Fruit fly (Drosophila melanogaster) whole organism, wandering third instar larva: Measurements from ENCODE around the gene Gas8.

ENCODE experiments used
- Abd-B ChIP-seq: fragments of >200 bp; optimal IDR thresholded peaks from 2 replicates; lab custom pipeline; 2017; ENCODE audit warnings: missing biosample characterization, missing genetic modification characterization
- CG32264 ChIP-seq: fragments of 200-800 bp; sonication (Bioruptor generic); optimal IDR thresholded peaks from 2 replicates; lab custom pipeline; 2016; ENCODE audit warnings: missing biosample characterization, missing genetic modification characterization
- CG9705 ChIP-seq: fragments of 200-800 bp; sonication (Bioruptor generic); optimal IDR thresholded peaks from 2 replicates; lab custom pipeline; 2018; ENCODE audit warnings: missing biosample characterization, mild to moderate bottlenecking, missing genetic modification characterization
- CrebA ChIP-seq: fragments of 200-800 bp; sonication (Bioruptor generic); optimal IDR thresholded peaks from 2 replicates; lab custom pipeline; 2016; ENCODE audit warnings: missing biosample characterization, mild to moderate bottlenecking, missing genetic modification characterization, borderline replicate concordance
- Dfd ChIP-seq: fragments of >200 bp; optimal IDR thresholded peaks from 2 replicates; lab custom pipeline; 2017; ENCODE audit warnings: missing biosample characterization, missing genetic modification characterization
- Dif ChIP-seq: fragments of 200-275, 200-300 bp; sonication (Bioruptor generic); optimal IDR thresholded peaks from 2 replicates; lab custom pipeline; 2018; ENCODE audit warnings: missing biosample characterization, missing genetic modification characterization; ENCODE audit not compliant: partially characterized antibody
- GATAd ChIP-seq: sonication (Bioruptor generic); optimal IDR thresholded peaks from 2 replicates; lab custom pipeline; 2016; ENCODE audit warnings: missing biosample characterization, missing genetic modification characterization
- HLH106 ChIP-seq: fragments of 200-800 bp; optimal IDR thresholded peaks from 3 replicates; lab custom pipeline; 2019; ENCODE audit warnings: missing biosample characterization, mild to moderate bottlenecking, missing genetic modification characterization, moderate library complexity
- Hnf4 ChIP-seq: fragments of 200-800 bp; sonication (Bioruptor generic); optimal IDR thresholded peaks from 2 replicates; lab custom pipeline; 2016; ENCODE audit warnings: missing biosample characterization, mild to moderate bottlenecking, missing genetic modification characterization
- Hr78 ChIP-seq: fragments of >200 bp; optimal IDR thresholded peaks from 2 replicates; lab custom pipeline; 2017; ENCODE audit warnings: missing biosample characterization, missing genetic modification characterization
- Hr83 ChIP-seq: fragments of 200-300 bp; sonication (Bioruptor generic); optimal IDR thresholded peaks from 2 replicates; lab custom pipeline; 2016; ENCODE audit warnings: missing biosample characterization, mild to moderate bottlenecking, missing genetic modification characterization, moderate library complexity; ENCODE audit not compliant: poor library complexity, severe bottlenecking
- Jra ChIP-seq: sonication (Bioruptor generic); optimal IDR thresholded peaks from 2 replicates; lab custom pipeline; 2016; ENCODE audit warnings: missing biosample characterization, missing genetic modification characterization
- Mio ChIP-seq: sonication (Bioruptor generic); optimal IDR thresholded peaks from 2 replicates; lab custom pipeline; 2016; ENCODE audit warnings: missing biosample characterization, missing genetic modification characterization
- Myc ChIP-seq: fragments of >200 bp; optimal IDR thresholded peaks from 2 replicates; lab custom pipeline; 2017
- N ChIP-seq: fragments of >200 bp; optimal IDR thresholded peaks from 2 replicates; lab custom pipeline; 2018; ENCODE audit warnings: missing biosample characterization, missing external identifiers, missing genetic modification characterization
- OdsH ChIP-seq: fragments of 200-800 bp; sonication (Bioruptor generic); optimal IDR thresholded peaks from 2 replicates; lab custom pipeline; 2016; ENCODE audit warnings: missing biosample characterization, mild to moderate bottlenecking, missing genetic modification characterization
- Sp1 ChIP-seq: fragments of 200-800 bp; sonication (Bioruptor generic); optimal IDR thresholded peaks from 3 replicates; lab custom pipeline; 2019; ENCODE audit warnings: missing biosample characterization, mild to moderate bottlenecking, missing genetic modification characterization, moderate library complexity
- Vsx2 ChIP-seq: fragments of 200-300, 225-300 bp; sonication (Bioruptor generic); optimal IDR thresholded peaks from 2 replicates; lab custom pipeline; 2018; ENCODE audit warnings: missing biosample characterization, missing genetic modification characterization; ENCODE audit not compliant: partially characterized antibody
- br ChIP-seq: fragments of 200-800 bp; sonication (Bioruptor generic); optimal IDR thresholded peaks from 2 replicates; lab custom pipeline; 2016; ENCODE audit warnings: missing biosample characterization, missing genetic modification characterization
- brk ChIP-seq: fragments of 200-800 bp; sonication (Bioruptor generic); optimal IDR thresholded peaks from 2 replicates; lab custom pipeline; 2016; ENCODE audit warnings: missing biosample characterization, mild to moderate bottlenecking, missing genetic modification characterization
- dl ChIP-seq, 2 experiments: fragments of 175-275, 200-275 bp in 1 of 2; fragments of 200-275 bp in 1 of 2; sonication (Bioruptor generic); optimal IDR thresholded peaks; lab custom pipeline; 2018; ENCODE audit warnings: mild to moderate bottlenecking in 2 of 2, missing biosample characterization in 2 of 2, missing genetic modification characterization in 2 of 2, moderate library complexity in 2 of 2; ENCODE audit not compliant: partially characterized antibody in 2 of 2, insufficient read depth in 1 of 2
- dmrt93B ChIP-seq: fragments of 200-800 bp; sonication (Bioruptor generic); optimal IDR thresholded peaks from 2 replicates; lab custom pipeline; 2018; ENCODE audit warnings: missing biosample characterization, mild to moderate bottlenecking, missing genetic modification characterization
- dsf ChIP-seq: sonication (Bioruptor generic); optimal IDR thresholded peaks from 2 replicates; lab custom pipeline; 2016; ENCODE audit warnings: missing biosample characterization, missing genetic modification characterization, borderline replicate concordance
- ey ChIP-seq: fragments of 200-800 bp; sonication (Bioruptor generic); optimal IDR thresholded peaks from 2 replicates; lab custom pipeline; 2016; ENCODE audit warnings: missing biosample characterization, missing genetic modification characterization
- foxo ChIP-seq, 2 experiments: fragments of 200-800 bp; sonication (Bioruptor generic); optimal IDR thresholded peaks; 2 replicates in 1 of 2; 3 replicates in 1 of 2; lab custom pipeline; 2016 to 2017; ENCODE audit warnings: missing biosample characterization in 2 of 2, missing genetic modification characterization in 2 of 2
- fru ChIP-seq: fragments of 200-800 bp; sonication (Bioruptor generic); optimal IDR thresholded peaks from 3 replicates; lab custom pipeline; 2016; ENCODE audit warnings: missing biosample characterization, mild to moderate bottlenecking, missing genetic modification characterization
- h ChIP-seq: fragments of 200-800 bp; sonication (Bioruptor generic); optimal IDR thresholded peaks from 3 replicates; lab custom pipeline; 2016; ENCODE audit warnings: missing biosample characterization, mild to moderate bottlenecking, missing genetic modification characterization
- jim ChIP-seq: fragments of 175-275, 200-325 bp; sonication (Bioruptor generic); optimal IDR thresholded peaks from 2 replicates; lab custom pipeline; 2016; ENCODE audit warnings: missing biosample characterization, mild to moderate bottlenecking, missing genetic modification characterization
- lola ChIP-seq: fragments of >200 bp; optimal IDR thresholded peaks from 2 replicates; lab custom pipeline; 2017; ENCODE audit warnings: missing biosample characterization, missing genetic modification characterization
- pan ChIP-seq: fragments of >200 bp; optimal IDR thresholded peaks from 2 replicates; lab custom pipeline; 2017
- psq ChIP-seq: fragments of 200-800 bp; sonication (Bioruptor generic); optimal IDR thresholded peaks from 3 replicates; lab custom pipeline; 2017; ENCODE audit warnings: missing biosample characterization, mild to moderate bottlenecking, missing genetic modification characterization, moderate library complexity
- rgr ChIP-seq: fragments of 200-800 bp; sonication (Bioruptor generic); optimal IDR thresholded peaks from 3 replicates; lab custom pipeline; 2016; ENCODE audit warnings: missing biosample characterization, mild to moderate bottlenecking, missing genetic modification characterization
- sage ChIP-seq: fragments of 200-800 bp; sonication (Bioruptor generic); optimal IDR thresholded peaks from 2 replicates; lab custom pipeline; 2016; ENCODE audit warnings: missing biosample characterization, mild to moderate bottlenecking, missing genetic modification characterization
- sv ChIP-seq: fragments of 200-800 bp; sonication (Bioruptor generic); optimal IDR thresholded peaks from 3 replicates; lab custom pipeline; 2016; ENCODE audit warnings: missing biosample characterization, missing genetic modification characterization
- tai ChIP-seq: sonication (Bioruptor generic); optimal IDR thresholded peaks from 2 replicates; lab custom pipeline; 2016; ENCODE audit warnings: missing biosample characterization, missing genetic modification characterization
- usp ChIP-seq: fragments of >200 bp; optimal IDR thresholded peaks from 2 replicates; lab custom pipeline; 2017; ENCODE audit warnings: missing biosample characterization, missing genetic modification characterization
- woc ChIP-seq: sonication (Bioruptor generic); optimal IDR thresholded peaks from 2 replicates; lab custom pipeline; 2016; ENCODE audit warnings: missing biosample characterization, mild to moderate bottlenecking, missing genetic modification characterization

The Gas8 gene

DNA sequence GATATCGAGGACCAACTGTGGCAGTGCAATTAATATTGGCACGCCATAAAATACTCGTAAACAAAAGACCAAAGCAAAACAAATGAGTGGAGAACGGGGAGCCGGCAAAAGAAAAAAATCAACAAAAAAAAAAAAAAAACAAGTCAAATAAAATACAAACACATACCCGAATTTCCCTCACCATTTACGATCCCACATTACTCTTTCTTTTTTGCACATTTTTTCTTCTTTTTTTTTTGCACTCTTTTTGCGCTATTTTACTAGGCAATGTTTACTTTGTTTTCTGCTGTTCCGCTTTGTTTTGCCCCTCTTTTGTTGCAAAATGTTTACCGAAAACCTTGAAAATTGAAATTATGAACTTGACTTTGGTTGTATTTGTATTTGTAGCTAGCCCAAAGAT is 58.0 kb downstream of the Gas8 start:
- TF ChIP-seq foxo (GFP tag; optimal IDR thresholded peaks at IDR 0.05; lab: Kevin White, UChicago) (no peak), jim (GFP tag; lab: Kevin White, UChicago) (no peak), Sp1 (GFP tag; lab: Kevin White, UChicago) (peak; percentile 21), Hnf4 (GFP tag; lab: Kevin White, UChicago) (no peak), CG9705 (GFP tag; lab: Kevin White, UChicago) (no peak), Mio (GFP tag; lab: Kevin White, UChicago) (no peak), pan (lab: Kevin White, UChicago) (no peak), sage (no peak), Myc (lab: Kevin White, UChicago) (no peak), brk (GFP tag; lab: Kevin White, UChicago) (no peak), Dfd (GFP tag; lab: Kevin White, UChicago) (no peak), psq (GFP tag; lab: Kevin White, UChicago) (peak; percentile 46), OdsH (GFP tag; lab: Kevin White, UChicago) (no peak), br (GFP tag; lab: Kevin White, UChicago) (no peak), N (GFP tag; lab: Kevin White, UChicago) (no peak), ey (GFP tag; lab: Kevin White, UChicago) (no peak), lola (GFP tag; lab: Kevin White, UChicago) (no peak), Jra (GFP tag; lab: Kevin White, UChicago) (no peak), Hr83 (GFP tag; lab: Kevin White, UChicago) (no peak), dl (GFP tag; optimal IDR thresholded peaks at IDR 0.05; lab: Kevin White, UChicago; ENCODE audit: insufficient read depth in 1 of 2, partially characterized antibody in 2 of 2) (no peak), h (GFP tag; lab: Kevin White, UChicago) (peak; percentile 7), Hr78 (GFP tag; lab: Kevin White, UChicago) (no peak), rgr (GFP tag; lab: Kevin White, UChicago) (peak; percentile 1), dmrt93B (no peak), usp (GFP tag; lab: Kevin White, UChicago) (no peak), CG32264 (no peak)

DNA sequence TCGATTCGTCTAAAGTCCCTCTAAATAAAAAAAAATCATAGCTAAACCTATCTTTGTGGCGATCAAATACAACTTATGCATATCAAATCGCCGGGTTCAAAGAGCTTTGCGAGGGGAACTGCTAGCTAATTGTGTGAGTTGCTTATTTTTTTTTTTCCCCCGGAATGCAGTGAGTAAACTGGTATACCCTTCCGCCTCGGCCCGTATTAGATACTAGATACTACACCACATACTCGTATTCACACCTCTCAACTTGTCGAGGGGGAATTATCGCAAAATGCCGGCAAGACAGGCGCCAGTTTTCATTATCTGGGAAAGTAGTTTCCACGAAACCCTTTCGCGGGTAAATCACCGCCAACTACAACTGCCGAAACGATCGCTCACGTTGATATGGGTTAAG is 58.5 kb downstream of the Gas8 start:
- TF ChIP-seq foxo (GFP tag; optimal IDR thresholded peaks at IDR 0.05; lab: Kevin White, UChicago) (no peak), sage (no peak), HLH106 (no peak), dmrt93B (no peak), GATAd (GFP tag; lab: Kevin White, UChicago) (no peak), Hnf4 (GFP tag; lab: Kevin White, UChicago) (no peak), ey (GFP tag; lab: Kevin White, UChicago) (no peak), OdsH (GFP tag; lab: Kevin White, UChicago) (no peak), Dfd (GFP tag; lab: Kevin White, UChicago) (no peak), br (GFP tag; lab: Kevin White, UChicago) (no peak), rgr (GFP tag; lab: Kevin White, UChicago) (no peak), Abd-B (GFP tag; lab: Kevin White, UChicago) (no peak)

DNA sequence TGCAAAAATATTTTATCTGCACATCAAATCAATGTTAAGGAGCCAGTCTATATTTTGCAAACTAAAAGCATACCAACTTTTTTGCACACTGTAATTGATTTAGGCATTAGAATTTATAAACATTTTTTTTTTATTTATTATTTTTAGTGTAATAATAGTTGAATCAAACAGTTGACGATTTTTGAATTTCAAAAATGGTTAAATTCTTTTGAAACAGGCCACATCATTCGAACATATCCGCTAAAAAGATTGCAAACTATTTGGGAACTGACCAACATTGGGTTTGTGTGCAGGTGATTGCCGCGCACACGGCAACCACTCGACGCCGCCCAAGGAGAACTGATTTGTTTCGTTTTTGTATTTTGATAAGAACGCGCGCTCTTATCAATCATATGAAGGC is 59.9 kb downstream of the Gas8 start:
- TF ChIP-seq usp (GFP tag; lab: Kevin White, UChicago) (no peak), Dfd (GFP tag; lab: Kevin White, UChicago) (no peak), Sp1 (GFP tag; lab: Kevin White, UChicago) (peak; percentile 22), Hr78 (GFP tag; lab: Kevin White, UChicago) (no peak), foxo (GFP tag; optimal IDR thresholded peaks at IDR 0.05; lab: Kevin White, UChicago) (peak in 1 of 2 experiments; percentile 64), jim (GFP tag; lab: Kevin White, UChicago) (no peak), HLH106 (peak; percentile 51), dmrt93B (peak; percentile 53), brk (GFP tag; lab: Kevin White, UChicago) (no peak), Hnf4 (GFP tag; lab: Kevin White, UChicago) (no peak), psq (GFP tag; lab: Kevin White, UChicago) (peak; percentile 34), CrebA (GFP tag; lab: Kevin White, UChicago) (no peak), Mio (GFP tag; lab: Kevin White, UChicago) (no peak), h (GFP tag; lab: Kevin White, UChicago) (peak; percentile 44), OdsH (GFP tag; lab: Kevin White, UChicago) (peak; percentile 7), Vsx2 (GFP tag; lab: Kevin White, UChicago) (no peak), sv (no peak), CG9705 (GFP tag; lab: Kevin White, UChicago) (no peak), br (GFP tag; lab: Kevin White, UChicago) (no peak), GATAd (GFP tag; lab: Kevin White, UChicago) (no peak), fru (GFP tag; lab: Kevin White, UChicago) (peak; percentile 40), pan (lab: Kevin White, UChicago) (no peak), Abd-B (GFP tag; lab: Kevin White, UChicago) (no peak), dsf (GFP tag; lab: Kevin White, UChicago) (no peak), sage (no peak), rgr (GFP tag; lab: Kevin White, UChicago) (peak; percentile 52), tai (GFP tag; lab: Kevin White, UChicago) (no peak), woc (no peak), Dif (GFP tag; lab: Kevin White, UChicago) (no peak), CG32264 (no peak), Jra (GFP tag; lab: Kevin White, UChicago) (no peak)
